Worm (Caenorhabditis elegans): ENCODE measurements around the gene ssp-33.

ce11 chrV:14683926-14684325 lies 27.3 kb upstream of the ssp-33 start:
- TF ChIP-seq egl-27 (tag; optimal IDR thresholded peaks at IDR 0.05) (no peak), fkh-10 (GFP tag; optimal IDR thresholded peaks at IDR 0.05) (no peak), snpc-4 (tag; optimal IDR thresholded peaks at IDR 0.05) (no peak), unc-62 (GFP tag; optimal IDR thresholded peaks at IDR 0.05) (no peak), zag-1 (tag; optimal IDR thresholded peaks at IDR 0.05) (no peak), nhr-77 (tag; optimal IDR thresholded peaks at IDR 0.05) (no peak), R02D3.7 (tag; optimal IDR thresholded peaks at IDR 0.05) (no peak), elt-3 (tag; optimal IDR thresholded peaks at IDR 0.05) (no peak), ceh-9 (tag; optimal IDR thresholded peaks at IDR 0.05) (no peak), ceh-82 (tag; optimal IDR thresholded peaks at IDR 0.05) (no peak), nhr-23 (tag; optimal IDR thresholded peaks at IDR 0.05) (no peak), fkh-2 (tag; optimal IDR thresholded peaks at IDR 0.05) (no peak), unc-39 (tag; optimal IDR thresholded peaks at IDR 0.05) (no peak), mml-1 (tag; optimal IDR thresholded peaks at IDR 0.05) (no peak)
